Fruit fly (Drosophila melanogaster): ENCODE measurements around the gene snf.

Gene snf

dm6 chrX:5329266-5329898 is 20.3 kb downstream of the snf start, which contains the start of the genes CG3309 and XRCC1 (continued):
- no peak for TF ChIP-seq CG10431 (GFP tag; optimal IDR thresholded peaks at IDR 0.05)
- TF ChIP-seq NK7.1 (GFP tag; optimal IDR thresholded peaks at IDR 0.05): no peak
- no peak for TF ChIP-seq slp2 (GFP tag; optimal IDR thresholded peaks at IDR 0.05)
- peak; percentile 23 for TF ChIP-seq CG16815 (GFP tag; optimal IDR thresholded peaks at IDR 0.05)
- TF ChIP-seq Gug (GFP tag; IDR thresholded peaks at IDR 0.05): peak; percentile 59; the same call in 2 of the 4 replicates
- peak; percentile 2 for TF ChIP-seq CG1233 (GFP tag; optimal IDR thresholded peaks at IDR 0.05)
- no peak for TF ChIP-seq Atf-2 (GFP tag; optimal IDR thresholded peaks at IDR 0.05)
- TF ChIP-seq Sin3A (optimal IDR thresholded peaks at IDR 0.05): no peak
- TF ChIP-seq Atf3 (GFP tag; optimal IDR thresholded peaks at IDR 0.05): no peak
- no peak for TF ChIP-seq CG2202 (tag; optimal IDR thresholded peaks at IDR 0.05)
- 0 out of 2 replicates have a peak, but pooled peaks have one; percentile 13 for TF ChIP-seq Rx (GFP tag; IDR thresholded peaks at IDR 0.05)
- no peak for TF ChIP-seq CG7987 (GFP tag; optimal IDR thresholded peaks at IDR 0.05)
- TF ChIP-seq Hr3 (GFP tag; optimal IDR thresholded peaks at IDR 0.05): peak; percentile 54
- TF ChIP-seq CG17829 (tag; optimal IDR thresholded peaks at IDR 0.05): peak; percentile 47
- no peak for TF ChIP-seq CG31224 (GFP tag; IDR thresholded peaks at IDR 0.05)
- TF ChIP-seq ERR (GFP tag; optimal IDR thresholded peaks at IDR 0.05): no peak
- TF ChIP-seq Vsx1 (GFP tag; optimal IDR thresholded peaks at IDR 0.05): no peak
- TF ChIP-seq Lpt (GFP tag; optimal IDR thresholded peaks at IDR 0.05): no peak
- no peak for TF ChIP-seq BtbVII (GFP tag; optimal IDR thresholded peaks at IDR 0.05)
- no peak for TF ChIP-seq fd3F (GFP tag; optimal IDR thresholded peaks at IDR 0.05)
- TF ChIP-seq HLH54F (GFP tag; optimal IDR thresholded peaks at IDR 0.05): no peak
- no peak; the same call in 1 of the 2 replicates for TF ChIP-seq CG32767 (GFP tag; IDR thresholded peaks at IDR 0.05)
- TF ChIP-seq CG12104 (GFP tag; optimal IDR thresholded peaks at IDR 0.05): peak; percentile 19
- no peak for TF ChIP-seq twi (tag; optimal IDR thresholded peaks at IDR 0.05)
- TF ChIP-seq NC2α (GFP tag; optimal IDR thresholded peaks at IDR 0.05): no peak
- no peak for TF ChIP-seq ash1 (GFP tag; optimal IDR thresholded peaks at IDR 0.05)
- TF ChIP-seq YL-1 (GFP tag; optimal IDR thresholded peaks at IDR 0.05): peak; percentile 22
- peak; percentile 66; the same call in 2 of the 3 replicates for TF ChIP-seq Aef1 (GFP tag; IDR thresholded peaks at IDR 0.05)
- no peak for TF ChIP-seq luna (GFP tag; optimal IDR thresholded peaks at IDR 0.05)
- no peak for TF ChIP-seq crc (GFP tag; optimal IDR thresholded peaks at IDR 0.05)
- peak; percentile 74 for TF ChIP-seq CG13775 (GFP tag; optimal IDR thresholded peaks at IDR 0.05)
- TF ChIP-seq chn (GFP tag; optimal IDR thresholded peaks at IDR 0.05): peak; percentile 19
- no peak for TF ChIP-seq crp (GFP tag; optimal IDR thresholded peaks at IDR 0.05)
- no peak for TF ChIP-seq CG1792 (GFP tag; optimal IDR thresholded peaks at IDR 0.05)
- no peak for TF ChIP-seq nom (GFP tag; optimal IDR thresholded peaks at IDR 0.05)
- TF ChIP-seq HmgZ (tag; optimal IDR thresholded peaks at IDR 0.05): no peak
- TF ChIP-seq CG7271 (tag; optimal IDR thresholded peaks at IDR 0.05): no peak
- TF ChIP-seq Dek (tag; optimal IDR thresholded peaks at IDR 0.05): peak; percentile 22
- TF ChIP-seq dm (GFP tag; optimal IDR thresholded peaks at IDR 0.05): no peak
- TF ChIP-seq cato (GFP tag; optimal IDR thresholded peaks at IDR 0.05; ENCODE audit: borderline replicate concordance): no peak
- TF ChIP-seq sqz (GFP tag; optimal IDR thresholded peaks at IDR 0.05): peak; percentile 89
- peak; percentile 17 for TF ChIP-seq CG18476 (GFP tag; optimal IDR thresholded peaks at IDR 0.05)
- TF ChIP-seq CG7556 (GFP tag; optimal IDR thresholded peaks at IDR 0.05): peak; percentile 8
- TF ChIP-seq CG13123 (GFP tag; optimal IDR thresholded peaks at IDR 0.05): no peak
- TF ChIP-seq CG31388 (GFP tag; optimal IDR thresholded peaks at IDR 0.05): no peak
- TF ChIP-seq gem (tag; optimal IDR thresholded peaks at IDR 0.05): peak; percentile 72
- TF ChIP-seq CG9437 (GFP tag; optimal IDR thresholded peaks at IDR 0.05): peak; percentile 36
- no peak for TF ChIP-seq jing (GFP tag; optimal IDR thresholded peaks at IDR 0.05)
- TF ChIP-seq ara (GFP tag; IDR thresholded peaks at IDR 0.05): peak; percentile 55; the same call in 1 of the 2 replicates
- TF ChIP-seq Six4 (GFP tag; optimal IDR thresholded peaks at IDR 0.05): peak; percentile 20
- TF ChIP-seq Scr (GFP tag; IDR thresholded peaks at IDR 0.05; ENCODE audit: partially characterized antibody): peak; percentile 94

All from whole organism, embryonic.